Worm (Caenorhabditis elegans): Measurements from ENCODE around the gene lys-8.

DNA sequence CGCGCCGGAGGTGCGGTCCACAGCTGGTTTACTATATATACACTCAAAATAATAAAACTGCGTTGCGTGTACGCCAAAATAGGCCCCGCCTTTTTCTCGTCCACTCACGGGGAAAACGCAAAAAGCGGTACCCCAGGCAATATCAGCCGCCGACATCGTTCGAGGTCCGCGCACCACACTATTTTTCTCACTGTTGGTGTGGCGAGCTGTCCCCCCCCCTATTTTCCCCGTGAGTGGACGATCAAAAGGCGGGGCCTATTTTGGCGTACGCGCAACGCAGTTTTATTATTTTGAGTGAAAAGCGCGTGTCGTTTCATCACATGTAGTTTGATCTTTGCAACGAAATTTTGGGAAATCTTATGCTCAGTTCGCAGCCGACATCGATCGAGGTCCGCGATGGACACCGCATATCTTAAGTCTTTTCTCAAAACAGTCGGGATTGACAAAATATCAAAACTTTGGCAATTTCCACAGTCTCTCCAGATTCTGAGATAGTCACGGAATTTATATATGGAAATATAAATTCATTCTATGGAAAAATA, 20.8 kb upstream of the lys-8 start:
- 0 out of 2 replicates have a peak, but pooled peaks have one; percentile 45 for TF ChIP-seq flt-1 (GFP tag; IDR thresholded peaks at IDR 0.05)
- no peak for TF ChIP-seq tab-1 (GFP tag; IDR thresholded peaks at IDR 0.05)
- no peak for TF ChIP-seq ztf-23 (GFP tag; IDR thresholded peaks at IDR 0.05)
- TF ChIP-seq ztf-29 (GFP tag; IDR thresholded peaks at IDR 0.05) = no peak
- no peak for TF ChIP-seq cog-1 (tag; optimal IDR thresholded peaks at IDR 0.05)
- no peak for TF ChIP-seq med-1 (GFP tag; optimal IDR thresholded peaks at IDR 0.05; ENCODE audit: insufficient read depth)
- TF ChIP-seq klf-2 (GFP tag; conservative IDR thresholded peaks at IDR 0.05) = no peak
- no peak for TF ChIP-seq ref-1 (GFP tag; conservative IDR thresholded peaks at IDR 0.05)
- no peak for TF ChIP-seq T22C8.4 (GFP tag; IDR thresholded peaks at IDR 0.05)
